Worm (Caenorhabditis elegans) whole organism, L1 larva: Measurements from ENCODE around the gene T19C3.2.

Experiments
- C04F5.9 ChIP-seq: sonication (generic microtip); optimal IDR thresholded peaks from 2 replicates; lab custom pipeline; 2016; ENCODE audit warnings: missing genetic modification characterization, missing compliant biosample characterization
- C16A3.4 ChIP-seq: fragments of 150-350 bp; optimal IDR thresholded peaks from 2 replicates; lab custom pipeline; 2014; ENCODE audit warnings: missing biosample characterization, missing genetic modification characterization
- C34B4.2 ChIP-seq: sonication (generic microtip); optimal IDR thresholded peaks from 2 replicates; lab custom pipeline; 2017; ENCODE audit warnings: mild to moderate bottlenecking, missing genetic modification characterization, missing compliant biosample characterization
- F16B12.6 ChIP-seq: fragments of 150-350 bp; optimal IDR thresholded peaks from 2 replicates; lab custom pipeline; 2014; ENCODE audit warnings: missing biosample characterization, missing genetic modification characterization
- aha-1 ChIP-seq: fragments of 150-350 bp; optimal IDR thresholded peaks from 2 replicates; lab custom pipeline; 2014; ENCODE audit warnings: missing biosample characterization, missing genetic modification characterization
- aly-2 ChIP-seq: fragments of 150-350 bp; optimal IDR thresholded peaks from 2 replicates; lab custom pipeline; 2014; ENCODE audit warnings: missing biosample characterization, missing genetic modification characterization
- ama-1 ChIP-seq: fragments of 150-350 bp; optimal IDR thresholded peaks from 2 replicates; lab custom pipeline; 2014
- ceh-63 ChIP-seq: fragments of 200-800 bp; sonication (Bioruptor generic); optimal IDR thresholded peaks from 2 replicates; lab custom pipeline; 2018; ENCODE audit warnings: mild to moderate bottlenecking, missing genetic modification characterization, missing compliant biosample characterization
- ceh-82 ChIP-seq, 3 experiments: fragments of 150-350 bp in 1 of 3; sonication (generic microtip) in 2 of 3; optimal IDR thresholded peaks; 2 replicates each; lab custom pipeline; 2014 to 2017; ENCODE audit warnings: missing biosample characterization in 3 of 3, missing genetic modification characterization in 3 of 3
- ceh-88 ChIP-seq: fragments of 200-800 bp; sonication (Bioruptor generic); IDR thresholded peaks from 2 replicates; pipeline ENCODE4 v1.3.6; 2022; ENCODE audit warnings: missing genetic modification characterization, missing compliant biosample characterization
- dpl-1 ChIP-seq, 3 experiments: fragments of 150-350 bp in 2 of 3; sonication (generic microtip) in 1 of 3; optimal IDR thresholded peaks; 2 replicates each; lab custom pipeline; 2014 to 2017; ENCODE audit warnings: missing biosample characterization in 3 of 3, missing genetic modification characterization in 3 of 3, missing genetic modification reagents in 3 of 3
- efl-1 ChIP-seq, 4 experiments: fragments of 150-350 bp; optimal IDR thresholded peaks in 3 of 4; peaks in 1 of 4; 1 replicate in 1 of 4; 2 replicates in 3 of 4; lab custom pipeline; 2014; ENCODE audit warnings: missing biosample characterization in 2 of 4, missing genetic modification characterization in 2 of 4, missing genetic modification reagents in 2 of 4
- efl-3 ChIP-seq: fragments of 200-800 bp; sonication (Bioruptor generic); optimal IDR thresholded peaks from 2 replicates; lab custom pipeline; 2018; ENCODE audit warnings: mild to moderate bottlenecking, missing genetic modification characterization, missing compliant biosample characterization
- egl-13 ChIP-seq: sonication (generic microtip); optimal IDR thresholded peaks from 2 replicates; lab custom pipeline; 2016; ENCODE audit warnings: missing genotype, missing genetic modification reagents, missing genetic modification characterization, missing compliant biosample characterization
- egl-27 ChIP-seq, 2 experiments: fragments of 150-350 bp in 1 of 2; sonication (generic microtip); optimal IDR thresholded peaks; 3 replicates each; lab custom pipeline; 2017 to 2018; ENCODE audit warnings: missing biosample characterization in 2 of 2, missing genetic modification characterization in 2 of 2, missing genetic modification reagents in 2 of 2
- elt-2 ChIP-seq: sonication (generic microtip); optimal IDR thresholded peaks from 2 replicates; lab custom pipeline; 2016; ENCODE audit warnings: missing genetic modification characterization, mild to moderate bottlenecking, inconsistent platforms, missing compliant biosample characterization, missing genetic modification reagents
- fkh-8 ChIP-seq: sonication (generic microtip); optimal IDR thresholded peaks from 2 replicates; lab custom pipeline; 2016; ENCODE audit warnings: mild to moderate bottlenecking, missing genetic modification characterization, missing compliant biosample characterization
- fos-1 ChIP-seq: fragments of 150-350 bp; optimal IDR thresholded peaks from 2 replicates; lab custom pipeline; 2014; ENCODE audit warnings: missing biosample characterization, missing genetic modification characterization
- hlh-17 ChIP-seq: fragments of 200-800 bp; sonication (Bioruptor generic); optimal IDR thresholded peaks from 2 replicates; lab custom pipeline; 2018; ENCODE audit warnings: missing genetic modification characterization, mild to moderate bottlenecking, missing compliant biosample characterization, moderate library complexity, borderline replicate concordance
- hpl-2 ChIP-seq: fragments of 150-350 bp; optimal IDR thresholded peaks from 2 replicates; lab custom pipeline; 2014; ENCODE audit warnings: missing biosample characterization, missing genetic modification reagents, missing genetic modification characterization
- isw-1 ChIP-seq: fragments of 200-800 bp; sonication (Bioruptor generic); IDR thresholded peaks from 2 replicates; pipeline ENCODE4 v1.3.6; 2022; ENCODE audit warnings: missing genetic modification characterization, missing compliant biosample characterization
- jun-1 ChIP-seq: fragments of 150-350 bp; optimal IDR thresholded peaks from 2 replicates; lab custom pipeline; 2014; ENCODE audit warnings: missing biosample characterization, missing genetic modification reagents, missing genetic modification characterization
- lin-13 ChIP-seq: fragments of 150-350 bp; optimal IDR thresholded peaks from 2 replicates; lab custom pipeline; 2014; ENCODE audit warnings: missing biosample characterization, missing genetic modification reagents, missing genetic modification characterization
- lin-14 ChIP-seq: fragments of 200-800 bp; sonication (Bioruptor generic); optimal IDR thresholded peaks from 2 replicates; lab custom pipeline; 2018; ENCODE audit warnings: mild to moderate bottlenecking, missing genetic modification characterization, moderate library complexity, missing compliant biosample characterization
- lin-15B ChIP-seq: fragments of 150-350 bp; sonication (generic microtip); optimal IDR thresholded peaks from 3 replicates; lab custom pipeline; 2014; ENCODE audit warnings: missing biosample characterization, missing genetic modification characterization
- lin-35 ChIP-seq, 2 experiments: fragments of 150-350 bp; optimal IDR thresholded peaks; 2 replicates each; lab custom pipeline; 2014; ENCODE audit warnings: missing biosample characterization in 2 of 2, missing genetic modification characterization in 2 of 2, missing genetic modification reagents in 2 of 2
- lir-3 ChIP-seq: sonication (generic microtip); optimal IDR thresholded peaks from 2 replicates; lab custom pipeline; 2016; ENCODE audit warnings: mild to moderate bottlenecking, missing genetic modification characterization, moderate library complexity, missing compliant biosample characterization; ENCODE audit not compliant: poor library complexity
- lsy-2 ChIP-seq, 2 experiments: fragments of 150-350 bp; optimal IDR thresholded peaks; 2 replicates each; lab custom pipeline; 2014; ENCODE audit warnings: missing biosample characterization in 2 of 2, missing genetic modification characterization in 2 of 2
- mab-9 ChIP-seq: fragments of 200-800 bp; sonication (Bioruptor generic); IDR thresholded peaks from 2 replicates; pipeline ENCODE4 v1.3.6; 2022; ENCODE audit warnings: missing genetic modification reagents, missing genetic modification characterization, missing compliant biosample characterization
- mdl-1 ChIP-seq, 2 experiments: fragments of 150-350 bp; optimal IDR thresholded peaks; 2 replicates each; lab custom pipeline; 2014 to 2017; ENCODE audit warnings: missing biosample characterization in 2 of 2, missing genetic modification characterization in 2 of 2, inconsistent platforms in 1 of 2
- mef-2 ChIP-seq: fragments of 150-350 bp; optimal IDR thresholded peaks from 2 replicates; lab custom pipeline; 2014; ENCODE audit warnings: missing biosample characterization, missing genetic modification characterization
- nhr-19 ChIP-seq: fragments of 200-800 bp; sonication (Bioruptor generic); conservative IDR thresholded peaks from 2 replicates; pipeline ENCODE4 v1.3.6; 2022; ENCODE audit warnings: missing genetic modification characterization, missing compliant biosample characterization
- nhr-20 ChIP-seq: sonication (generic microtip); optimal IDR thresholded peaks from 2 replicates; lab custom pipeline; 2016; ENCODE audit warnings: mild to moderate bottlenecking, missing genetic modification characterization, missing compliant biosample characterization
- nhr-71 ChIP-seq: sonication (generic microtip); optimal IDR thresholded peaks from 2 replicates; lab custom pipeline; 2016; ENCODE audit warnings: mild to moderate bottlenecking, missing genetic modification characterization, moderate library complexity, missing compliant biosample characterization
- nhr-77 ChIP-seq: fragments of 150-350 bp; optimal IDR thresholded peaks from 2 replicates; lab custom pipeline; 2014; ENCODE audit warnings: missing biosample characterization, missing genetic modification characterization
- nhr-84 ChIP-seq: sonication (generic microtip); optimal IDR thresholded peaks from 2 replicates; lab custom pipeline; 2017; ENCODE audit warnings: missing biosample characterization, missing genetic modification characterization
- pag-3 ChIP-seq: sonication (generic microtip); optimal IDR thresholded peaks from 2 replicates; lab custom pipeline; 2017; ENCODE audit warnings: missing genetic modification characterization, mild to moderate bottlenecking, missing compliant biosample characterization, antibody characterized with exemption, borderline replicate concordance; ENCODE audit not compliant: insufficient read depth
- pax-3 ChIP-seq: fragments of 200-800 bp; sonication (Bioruptor generic); optimal IDR thresholded peaks from 2 replicates; lab custom pipeline; 2018; ENCODE audit warnings: mild to moderate bottlenecking, missing genetic modification characterization, moderate library complexity, missing compliant biosample characterization
- pqm-1 ChIP-seq: sonication (generic microtip); optimal IDR thresholded peaks from 3 replicates; lab custom pipeline; 2017; ENCODE audit warnings: missing biosample characterization, missing genetic modification characterization
- snu-23 ChIP-seq: sonication (generic microtip); optimal IDR thresholded peaks from 2 replicates; lab custom pipeline; 2016; ENCODE audit warnings: missing genetic modification characterization, missing compliant biosample characterization
- sox-4 ChIP-seq: sonication (generic microtip); optimal IDR thresholded peaks from 2 replicates; lab custom pipeline; 2016; ENCODE audit warnings: missing genetic modification characterization, missing compliant biosample characterization
- sptf-1 ChIP-seq: fragments of 150-350 bp; optimal IDR thresholded peaks from 2 replicates; lab custom pipeline; 2014; ENCODE audit warnings: missing biosample characterization, missing genetic modification characterization
- sup-37 ChIP-seq: fragments of 200-800 bp; sonication (Bioruptor generic); optimal IDR thresholded peaks from 2 replicates; lab custom pipeline; 2018; ENCODE audit warnings: mild to moderate bottlenecking, missing genetic modification characterization, missing compliant biosample characterization
- tbx-2 ChIP-seq: sonication (generic microtip); optimal IDR thresholded peaks from 2 replicates; lab custom pipeline; 2016; ENCODE audit warnings: missing genetic modification characterization, missing compliant biosample characterization
- tlp-1 ChIP-seq: fragments of 150-350 bp; optimal IDR thresholded peaks from 2 replicates; lab custom pipeline; 2014; ENCODE audit warnings: missing biosample characterization, missing genetic modification characterization
- unc-130 ChIP-seq: fragments of 150-350 bp; optimal IDR thresholded peaks from 2 replicates; lab custom pipeline; 2017; ENCODE audit warnings: missing biosample characterization, missing genetic modification characterization, inconsistent platforms
- unc-86 ChIP-seq: sonication (generic microtip); optimal IDR thresholded peaks from 2 replicates; lab custom pipeline; 2016; ENCODE audit warnings: missing genetic modification characterization, missing compliant biosample characterization
- unc-98 ChIP-seq: fragments of 200-800 bp; sonication (Bioruptor generic); IDR thresholded peaks from 2 replicates; pipeline ENCODE4 v1.3.6; 2022; ENCODE audit warnings: missing genetic modification characterization, missing compliant biosample characterization
- zip-4 ChIP-seq: fragments of 200-800 bp; sonication (Bioruptor generic); optimal IDR thresholded peaks from 2 replicates; lab custom pipeline; 2018; ENCODE audit warnings: mild to moderate bottlenecking, missing genetic modification characterization, moderate library complexity, missing compliant biosample characterization
- ztf-11 ChIP-seq, 2 experiments: sonication (generic microtip); optimal IDR thresholded peaks; 2 replicates each; lab custom pipeline; 2016 to 2017; ENCODE audit warnings: missing genetic modification characterization in 2 of 2, missing biosample characterization in 1 of 2, missing compliant biosample characterization in 1 of 2
- ztf-4 ChIP-seq: fragments of 150-350 bp; optimal IDR thresholded peaks from 2 replicates; lab custom pipeline; 2014; ENCODE audit warnings: missing biosample characterization, missing genetic modification characterization

The T19C3.2 gene

ce11 chrIII:640198-640803 lies 22.9 kb upstream of the T19C3.2 start, which contains the start of the genes tag-266 and tag-267 (continued):
- TF ChIP-seq dpl-1 (GFP tag; optimal IDR thresholded peaks at IDR 0.05; lab: Kevin White, UChicago): peak; percentile 28 to 66 (median 54)
- peak in 1 of 2 experiments; percentile 76 for TF ChIP-seq ztf-11 (tag; optimal IDR thresholded peaks at IDR 0.05; lab: Kevin White, UChicago)
- TF ChIP-seq sox-4 (tag; lab: Kevin White, UChicago): peak; percentile 43
- TF ChIP-seq ceh-82 (tag; optimal IDR thresholded peaks at IDR 0.05; lab: Kevin White, UChicago): peak; percentile 20 to 64 (median 21)
- peak; percentile 33 for TF ChIP-seq F16B12.6 (tag; lab: Kevin White, UChicago)
- TF ChIP-seq pqm-1 (tag; lab: Kevin White, UChicago): no peak
- TF ChIP-seq mdl-1 (tag; optimal IDR thresholded peaks at IDR 0.05; lab: Kevin White, UChicago): no peak
- peak; percentile 19 for TF ChIP-seq lin-13
- no peak for TF ChIP-seq C34B4.2
- TF ChIP-seq efl-1 (optimal IDR thresholded peaks at IDR 0.05; lab: Kevin White, UChicago): peak; percentile 59 to 62
- peak; percentile 64 to 91 for TF ChIP-seq efl-1 (GFP tag; optimal IDR thresholded peaks at IDR 0.05 in 1 of 2; lab: Kevin White, UChicago)
- peak; percentile 87 for TF ChIP-seq C16A3.4
- TF ChIP-seq efl-3 (GFP tag; lab: Kevin White, UChicago): no peak
- TF ChIP-seq fkh-8 (tag; lab: Kevin White, UChicago): peak; percentile 90
- TF ChIP-seq nhr-71 (tag; lab: Kevin White, UChicago): peak; percentile 87
- TF ChIP-seq aha-1: no peak
- TF ChIP-seq mab-9 (GFP tag; lab: Robert Waterston, UW): peak; percentile 41; the same call in 1 of the 2 replicates
- TF ChIP-seq egl-27 (tag; optimal IDR thresholded peaks at IDR 0.05; lab: Kevin White, UChicago): no peak
- peak; percentile 49 for TF ChIP-seq aly-2 (tag; lab: Kevin White, UChicago)
- no peak for TF ChIP-seq hlh-17 (GFP tag; lab: Kevin White, UChicago)
- peak; percentile 61 to 83 for TF ChIP-seq lsy-2 (tag; optimal IDR thresholded peaks at IDR 0.05; lab: Kevin White, UChicago)
- peak; percentile 67 for TF ChIP-seq egl-13 (tag; lab: Kevin White, UChicago)
- peak; percentile 58 for TF ChIP-seq nhr-19 (GFP tag; lab: Robert Waterston, UW)
- TF ChIP-seq nhr-84 (tag; lab: Kevin White, UChicago): no peak
- no peak for TF ChIP-seq pag-3 (tag; lab: Kevin White, UChicago)
- peak; percentile 83; the same call in 1 of the 2 replicates for TF ChIP-seq ceh-88 (GFP tag; lab: Robert Waterston, UW)
- TF ChIP-seq pax-3 (tag; lab: Kevin White, UChicago): peak; percentile 92
- no peak for TF ChIP-seq ztf-4
- TF ChIP-seq zip-4 (GFP tag; lab: Kevin White, UChicago): no peak
- TF ChIP-seq lin-15B (tag; lab: Kevin White, UChicago): peak; percentile 40
- peak; percentile 81 for TF ChIP-seq snu-23 (GFP tag; lab: Kevin White, UChicago)
- TF ChIP-seq unc-98 (GFP tag; lab: Robert Waterston, UW): peak; percentile 80
- peak; percentile 40 for TF ChIP-seq ceh-63 (GFP tag; lab: Kevin White, UChicago)
- no peak for TF ChIP-seq sptf-1
- TF ChIP-seq unc-130 (tag; lab: Kevin White, UChicago): peak; percentile 44
- peak; percentile 55 for TF ChIP-seq fos-1 (tag; lab: Kevin White, UChicago)
- peak; percentile 56 for TF ChIP-seq C04F5.9 (tag; lab: Kevin White, UChicago)
- TF ChIP-seq mef-2 (tag; lab: Kevin White, UChicago): no peak
- TF ChIP-seq lin-14 (GFP tag; lab: Kevin White, UChicago): peak; percentile 91
- peak; percentile 20 for TF ChIP-seq jun-1 (tag; lab: Kevin White, UChicago)
- no peak for TF ChIP-seq hpl-2 (GFP tag; lab: Kevin White, UChicago)
- peak; percentile 47 for TF ChIP-seq unc-86 (tag; lab: Kevin White, UChicago)
- peak; percentile 65 for TF ChIP-seq nhr-20 (tag; lab: Kevin White, UChicago)
- peak; percentile 77 for TF ChIP-seq tbx-2
- TF ChIP-seq sup-37 (GFP tag; lab: Kevin White, UChicago): no peak
- TF ChIP-seq elt-2 (tag; lab: Kevin White, UChicago): peak; percentile 25
- TF ChIP-seq isw-1: peak; percentile 82
- TF ChIP-seq nhr-77 (tag; lab: Kevin White, UChicago): peak; percentile 59
- TF ChIP-seq lir-3 (tag; lab: Kevin White, UChicago): no peak
- TF ChIP-seq ama-1 (lab: Kevin White, UChicago): no peak
- TF ChIP-seq tlp-1 (tag; lab: Kevin White, UChicago): no peak
- TF ChIP-seq lin-35 (GFP tag; optimal IDR thresholded peaks at IDR 0.05; lab: Kevin White, UChicago): peak; percentile 60 to 75
